Worm (Caenorhabditis elegans): ENCODE data around the gene erfa-3.

DNA sequence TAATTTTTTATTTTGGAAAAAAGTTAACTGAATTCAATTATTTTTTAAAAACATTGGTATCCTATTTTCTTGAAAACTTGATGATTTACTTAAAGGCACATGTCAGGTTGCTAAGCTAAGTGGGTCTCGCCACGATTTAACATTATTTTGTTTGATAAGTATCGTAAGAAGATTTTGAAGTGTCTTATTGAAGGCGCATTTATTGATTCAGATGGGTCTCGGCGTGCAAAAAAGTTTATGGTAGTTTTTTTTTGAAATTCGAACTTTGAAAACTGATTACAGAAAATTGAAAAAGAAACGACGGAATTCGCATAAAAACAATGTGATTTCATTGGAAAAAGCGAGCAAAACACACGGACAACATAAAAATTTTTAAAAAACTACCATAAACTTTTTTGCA, 29.9 kb downstream of the erfa-3 start:
- no peak for TF ChIP-seq mep-1 (tag; optimal IDR thresholded peaks at IDR 0.05)
- TF ChIP-seq nhr-11 (tag; optimal IDR thresholded peaks at IDR 0.05), result no peak
- TF ChIP-seq sox-4 (tag; optimal IDR thresholded peaks at IDR 0.05), result no peak
- TF ChIP-seq nhr-85 (tag), result no peak
- TF ChIP-seq elt-2 (tag; optimal IDR thresholded peaks at IDR 0.05), result no peak
- TF ChIP-seq ceh-63 (GFP tag; optimal IDR thresholded peaks at IDR 0.05), result no peak
- TF ChIP-seq nhr-20 (tag; optimal IDR thresholded peaks at IDR 0.05), result no peak
- no peak for TF ChIP-seq egl-27 (tag; optimal IDR thresholded peaks at IDR 0.05)
- no peak for TF ChIP-seq rnt-1 (tag; optimal IDR thresholded peaks at IDR 0.05)
- TF ChIP-seq sptf-1 (tag; optimal IDR thresholded peaks at IDR 0.05), result no peak
- no peak for TF ChIP-seq lin-39 (tag; optimal IDR thresholded peaks at IDR 0.05)
